Fruit fly (Drosophila melanogaster) whole organism, wandering third instar larva: ENCODE results near the gene GCC185.

Source experiments
- Abd-B ChIP-seq: fragments of >200 bp; optimal IDR thresholded peaks from 2 replicates; lab custom pipeline; 2017; ENCODE audit warnings: missing biosample characterization, missing genetic modification characterization
- CG32264 ChIP-seq: fragments of 200-800 bp; sonication (Bioruptor generic); optimal IDR thresholded peaks from 2 replicates; lab custom pipeline; 2016; ENCODE audit warnings: missing biosample characterization, missing genetic modification characterization
- CG9705 ChIP-seq: fragments of 200-800 bp; sonication (Bioruptor generic); optimal IDR thresholded peaks from 2 replicates; lab custom pipeline; 2018; ENCODE audit warnings: missing biosample characterization, mild to moderate bottlenecking, missing genetic modification characterization
- CrebA ChIP-seq: fragments of 200-800 bp; sonication (Bioruptor generic); optimal IDR thresholded peaks from 2 replicates; lab custom pipeline; 2016; ENCODE audit warnings: missing biosample characterization, mild to moderate bottlenecking, missing genetic modification characterization, borderline replicate concordance
- Dfd ChIP-seq: fragments of >200 bp; optimal IDR thresholded peaks from 2 replicates; lab custom pipeline; 2017; ENCODE audit warnings: missing biosample characterization, missing genetic modification characterization
- Dif ChIP-seq: fragments of 200-275, 200-300 bp; sonication (Bioruptor generic); optimal IDR thresholded peaks from 2 replicates; lab custom pipeline; 2018; ENCODE audit warnings: missing biosample characterization, missing genetic modification characterization; ENCODE audit not compliant: partially characterized antibody
- HLH106 ChIP-seq: fragments of 200-800 bp; optimal IDR thresholded peaks from 3 replicates; lab custom pipeline; 2019; ENCODE audit warnings: missing biosample characterization, mild to moderate bottlenecking, missing genetic modification characterization, moderate library complexity
- Hr78 ChIP-seq: fragments of >200 bp; optimal IDR thresholded peaks from 2 replicates; lab custom pipeline; 2017; ENCODE audit warnings: missing biosample characterization, missing genetic modification characterization
- Hr83 ChIP-seq: fragments of 200-300 bp; sonication (Bioruptor generic); optimal IDR thresholded peaks from 2 replicates; lab custom pipeline; 2016; ENCODE audit warnings: missing biosample characterization, mild to moderate bottlenecking, missing genetic modification characterization, moderate library complexity; ENCODE audit not compliant: poor library complexity, severe bottlenecking
- Jra ChIP-seq: sonication (Bioruptor generic); optimal IDR thresholded peaks from 2 replicates; lab custom pipeline; 2016; ENCODE audit warnings: missing biosample characterization, missing genetic modification characterization
- Myc ChIP-seq: fragments of >200 bp; optimal IDR thresholded peaks from 2 replicates; lab custom pipeline; 2017
- OdsH ChIP-seq: fragments of 200-800 bp; sonication (Bioruptor generic); optimal IDR thresholded peaks from 2 replicates; lab custom pipeline; 2016; ENCODE audit warnings: missing biosample characterization, mild to moderate bottlenecking, missing genetic modification characterization
- Rel ChIP-seq, 2 experiments: fragments of 200-800 bp; sonication (Bioruptor generic) in 1 of 2; optimal IDR thresholded peaks; 2 replicates in 1 of 2; 3 replicates in 1 of 2; lab custom pipeline; 2016 to 2019; ENCODE audit warnings: mild to moderate bottlenecking in 2 of 2, missing biosample characterization in 2 of 2, missing genetic modification characterization in 2 of 2, moderate library complexity in 1 of 2
- Sp1 ChIP-seq: fragments of 200-800 bp; sonication (Bioruptor generic); optimal IDR thresholded peaks from 3 replicates; lab custom pipeline; 2019; ENCODE audit warnings: missing biosample characterization, mild to moderate bottlenecking, missing genetic modification characterization, moderate library complexity
- Vsx2 ChIP-seq: fragments of 200-300, 225-300 bp; sonication (Bioruptor generic); optimal IDR thresholded peaks from 2 replicates; lab custom pipeline; 2018; ENCODE audit warnings: missing biosample characterization, missing genetic modification characterization; ENCODE audit not compliant: partially characterized antibody
- br ChIP-seq: fragments of 200-800 bp; sonication (Bioruptor generic); optimal IDR thresholded peaks from 2 replicates; lab custom pipeline; 2016; ENCODE audit warnings: missing biosample characterization, missing genetic modification characterization
- dmrt93B ChIP-seq: fragments of 200-800 bp; sonication (Bioruptor generic); optimal IDR thresholded peaks from 2 replicates; lab custom pipeline; 2018; ENCODE audit warnings: missing biosample characterization, mild to moderate bottlenecking, missing genetic modification characterization
- dsf ChIP-seq: sonication (Bioruptor generic); optimal IDR thresholded peaks from 2 replicates; lab custom pipeline; 2016; ENCODE audit warnings: missing biosample characterization, missing genetic modification characterization, borderline replicate concordance
- foxo ChIP-seq, 2 experiments: fragments of 200-800 bp; sonication (Bioruptor generic); optimal IDR thresholded peaks; 2 replicates in 1 of 2; 3 replicates in 1 of 2; lab custom pipeline; 2016 to 2017; ENCODE audit warnings: missing biosample characterization in 2 of 2, missing genetic modification characterization in 2 of 2
- fru ChIP-seq: fragments of 200-800 bp; sonication (Bioruptor generic); optimal IDR thresholded peaks from 3 replicates; lab custom pipeline; 2016; ENCODE audit warnings: missing biosample characterization, mild to moderate bottlenecking, missing genetic modification characterization
- h ChIP-seq: fragments of 200-800 bp; sonication (Bioruptor generic); optimal IDR thresholded peaks from 3 replicates; lab custom pipeline; 2016; ENCODE audit warnings: missing biosample characterization, mild to moderate bottlenecking, missing genetic modification characterization
- pan ChIP-seq: fragments of >200 bp; optimal IDR thresholded peaks from 2 replicates; lab custom pipeline; 2017
- psq ChIP-seq: fragments of 200-800 bp; sonication (Bioruptor generic); optimal IDR thresholded peaks from 3 replicates; lab custom pipeline; 2017; ENCODE audit warnings: missing biosample characterization, mild to moderate bottlenecking, missing genetic modification characterization, moderate library complexity
- rgr ChIP-seq: fragments of 200-800 bp; sonication (Bioruptor generic); optimal IDR thresholded peaks from 3 replicates; lab custom pipeline; 2016; ENCODE audit warnings: missing biosample characterization, mild to moderate bottlenecking, missing genetic modification characterization
- sage ChIP-seq: fragments of 200-800 bp; sonication (Bioruptor generic); optimal IDR thresholded peaks from 2 replicates; lab custom pipeline; 2016; ENCODE audit warnings: missing biosample characterization, mild to moderate bottlenecking, missing genetic modification characterization
- sv ChIP-seq: fragments of 200-800 bp; sonication (Bioruptor generic); optimal IDR thresholded peaks from 3 replicates; lab custom pipeline; 2016; ENCODE audit warnings: missing biosample characterization, missing genetic modification characterization
- tai ChIP-seq: sonication (Bioruptor generic); optimal IDR thresholded peaks from 2 replicates; lab custom pipeline; 2016; ENCODE audit warnings: missing biosample characterization, missing genetic modification characterization
- woc ChIP-seq: sonication (Bioruptor generic); optimal IDR thresholded peaks from 2 replicates; lab custom pipeline; 2016; ENCODE audit warnings: missing biosample characterization, mild to moderate bottlenecking, missing genetic modification characterization

Gene GCC185

DNA sequence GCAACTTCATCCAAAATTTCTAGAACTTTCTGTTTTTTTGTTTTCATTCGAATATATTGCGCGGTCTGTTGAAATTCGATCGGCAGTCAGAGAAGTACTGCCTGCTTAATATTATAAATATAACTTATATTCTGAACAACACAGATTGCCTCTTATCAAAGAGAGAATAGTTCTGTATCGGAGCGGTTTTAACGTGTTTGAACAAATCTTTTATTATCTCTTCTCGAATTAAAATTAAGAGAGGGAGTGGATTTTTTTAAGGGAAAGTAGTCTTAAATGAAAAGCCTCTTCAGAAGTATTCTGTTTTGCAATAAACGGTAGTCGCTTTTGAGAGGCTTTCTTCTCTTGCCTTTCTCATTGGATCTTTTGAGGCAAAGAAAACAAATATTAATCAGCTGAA lies 28.0 kb upstream of the GCC185 start:
- TF ChIP-seq h: no peak
- peak; percentile 21 for TF ChIP-seq CrebA (GFP tag; lab: Kevin White, UChicago)
- no peak for TF ChIP-seq Vsx2 (GFP tag; lab: Kevin White, UChicago)
- no peak for TF ChIP-seq Sp1 (GFP tag; lab: Kevin White, UChicago)
- no peak for TF ChIP-seq dsf (GFP tag; lab: Kevin White, UChicago)

DNA sequence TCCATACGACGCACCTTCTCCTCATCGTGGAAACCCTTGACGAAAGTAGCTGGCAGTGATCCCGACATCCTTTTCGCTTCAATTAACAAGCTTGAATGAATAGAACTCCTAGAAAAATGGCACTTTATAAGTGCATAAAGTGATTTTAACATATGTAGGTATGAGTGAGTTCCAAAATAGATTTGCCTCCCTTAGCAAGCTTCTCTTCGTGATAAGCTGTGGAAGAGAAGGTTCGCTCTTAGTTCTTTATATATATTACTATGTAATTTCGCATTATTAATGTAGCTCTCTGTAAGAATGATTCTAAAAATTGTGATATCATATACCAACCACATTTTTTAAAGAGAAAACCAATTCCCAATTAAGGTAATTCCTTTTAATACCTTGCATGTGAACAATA lies 26.1 kb upstream of the GCC185 start, which contains the start of gene CG3397:
Gene CG3397, minus strand, starts transcription at position 101 of the 400 bp plus-strand sequence.
- TF ChIP-seq Rel (GFP tag; optimal IDR thresholded peaks at IDR 0.05; lab: Kevin White, UChicago) (no peak), Rel (tag; optimal IDR thresholded peaks at IDR 0.05; lab: Kevin White, UChicago) (no peak), sage (GFP tag; lab: Kevin White, UChicago) (peak; percentile 16), HLH106 (tag; lab: Kevin White, UChicago) (no peak), CG32264 (GFP tag; lab: Kevin White, UChicago) (no peak), Myc (lab: Kevin White, UChicago) (no peak)

DNA sequence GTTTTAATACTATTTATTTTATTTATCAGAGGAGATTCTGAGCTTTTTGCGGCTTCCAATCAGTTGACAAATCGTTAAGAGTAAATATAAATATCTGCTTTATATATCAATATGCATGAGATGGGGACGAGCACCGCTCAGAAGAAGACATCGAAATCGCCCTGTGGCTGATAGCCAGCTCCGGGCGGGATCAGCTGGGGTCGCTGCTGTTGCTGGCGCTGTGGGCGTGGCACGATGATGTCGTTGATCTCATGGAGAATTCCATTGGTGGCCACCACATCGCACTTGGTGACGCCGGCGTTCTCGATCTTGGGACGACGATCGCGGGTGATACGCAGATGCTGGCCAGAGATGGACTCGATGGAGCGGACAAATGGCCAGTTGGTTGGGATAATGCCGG lies 25.7 kb upstream of the GCC185 start:
- TF ChIP-seq woc: no peak
- no peak for TF ChIP-seq br (GFP tag; lab: Kevin White, UChicago)
- TF ChIP-seq dmrt93B (GFP tag; lab: Kevin White, UChicago): no peak
- no peak for TF ChIP-seq psq (GFP tag; lab: Kevin White, UChicago)
- no peak for TF ChIP-seq Rel (GFP tag; optimal IDR thresholded peaks at IDR 0.05; lab: Kevin White, UChicago)
- TF ChIP-seq Rel (tag; optimal IDR thresholded peaks at IDR 0.05; lab: Kevin White, UChicago): no peak
- no peak for TF ChIP-seq h
- peak; percentile 48 for TF ChIP-seq Dif (GFP tag; lab: Kevin White, UChicago)
- TF ChIP-seq CG32264 (GFP tag; lab: Kevin White, UChicago): no peak
- no peak for TF ChIP-seq pan (lab: Kevin White, UChicago)

DNA sequence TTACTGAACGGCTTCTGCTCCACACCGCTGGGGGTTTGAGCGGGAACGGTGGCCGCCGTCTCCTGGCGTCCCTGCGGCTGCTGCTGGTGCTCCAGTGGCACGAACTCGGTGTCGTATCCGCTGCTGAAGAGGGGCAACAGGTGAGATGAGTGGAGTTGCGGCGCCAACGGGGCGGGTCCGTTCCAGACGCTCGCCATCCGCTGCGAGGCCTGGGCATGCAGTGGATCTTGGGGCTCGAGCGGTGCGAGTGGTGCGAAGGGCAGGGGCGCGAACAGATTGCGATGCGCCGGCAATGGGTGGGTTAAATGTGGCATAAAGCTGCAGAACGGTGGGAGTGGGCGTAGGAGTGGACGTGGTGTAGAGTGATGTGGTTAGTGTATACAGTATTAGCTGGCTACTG lies 21.4 kb upstream of the GCC185 start:
- no peak for TF ChIP-seq Hr78 (GFP tag; lab: Kevin White, UChicago)
- TF ChIP-seq CG9705 (GFP tag; lab: Kevin White, UChicago): no peak
- no peak for TF ChIP-seq Rel (GFP tag; optimal IDR thresholded peaks at IDR 0.05; lab: Kevin White, UChicago)
- no peak for TF ChIP-seq Rel (tag; optimal IDR thresholded peaks at IDR 0.05; lab: Kevin White, UChicago)
- TF ChIP-seq Hr83 (GFP tag; lab: Kevin White, UChicago): no peak
- no peak for TF ChIP-seq tai (GFP tag; lab: Kevin White, UChicago)

DNA sequence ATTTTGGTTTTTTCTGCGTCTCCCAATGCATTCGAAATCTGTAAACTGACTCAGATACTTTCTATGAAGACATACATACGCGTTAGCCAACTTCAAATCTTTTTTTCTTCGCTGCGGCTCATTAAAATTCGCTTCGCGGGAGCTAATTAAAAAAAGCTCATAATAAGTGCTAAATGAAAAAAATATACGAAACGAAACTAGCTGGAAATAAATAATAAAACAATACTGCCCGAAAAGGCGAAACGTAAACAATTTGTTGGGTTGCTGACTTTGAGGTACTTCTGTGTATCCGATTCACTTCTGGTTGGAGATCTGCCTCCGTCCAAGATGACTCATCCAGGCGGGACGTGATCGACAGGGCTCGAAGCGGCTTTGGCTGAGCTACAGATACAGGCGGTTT lies 20.6 kb upstream of the GCC185 start:
- no peak for TF ChIP-seq Dif (GFP tag; lab: Kevin White, UChicago)
- TF ChIP-seq CrebA (GFP tag; lab: Kevin White, UChicago): no peak
- no peak for TF ChIP-seq Dfd (GFP tag; lab: Kevin White, UChicago)
- TF ChIP-seq tai (GFP tag; lab: Kevin White, UChicago): no peak
- TF ChIP-seq foxo (GFP tag; optimal IDR thresholded peaks at IDR 0.05; lab: Kevin White, UChicago): no peak
- no peak for TF ChIP-seq fru
- TF ChIP-seq psq (GFP tag; lab: Kevin White, UChicago): no peak
- no peak for TF ChIP-seq pan (lab: Kevin White, UChicago)

DNA sequence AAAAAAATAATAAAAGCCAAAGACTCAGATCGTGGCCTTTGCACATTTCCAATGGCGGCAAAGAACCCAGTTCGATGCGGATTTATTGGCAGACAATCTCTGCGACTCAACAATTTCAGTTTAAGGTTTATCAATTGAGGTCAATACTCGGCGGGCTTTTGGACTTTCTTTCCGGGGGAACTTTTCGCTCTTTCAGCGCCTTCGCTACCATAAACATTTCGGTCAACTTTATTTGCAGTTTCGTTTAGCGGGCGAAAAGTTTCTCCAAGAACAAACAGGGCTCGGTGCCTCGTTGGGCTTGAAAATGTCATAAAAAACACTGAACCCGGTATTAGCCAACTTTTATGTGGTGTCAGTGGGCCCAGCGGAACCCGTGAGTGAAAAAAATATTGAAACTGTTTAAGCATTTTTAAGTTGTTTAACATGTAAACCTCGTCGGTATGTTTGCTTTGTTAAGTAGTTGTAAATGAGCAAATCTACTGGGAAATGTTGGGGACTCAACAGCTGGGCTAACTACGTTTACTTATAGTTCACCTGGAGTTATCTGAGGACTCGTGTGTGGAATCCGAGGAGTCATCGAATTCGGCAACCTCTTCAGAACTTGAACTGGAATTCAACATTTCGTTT lies 18.9 kb upstream of the GCC185 start:
- TF ChIP-seq Myc (lab: Kevin White, UChicago): no peak
- no peak for TF ChIP-seq Rel (GFP tag; optimal IDR thresholded peaks at IDR 0.05; lab: Kevin White, UChicago)
- TF ChIP-seq Rel (tag; optimal IDR thresholded peaks at IDR 0.05; lab: Kevin White, UChicago): peak; percentile 59
- no peak for TF ChIP-seq Abd-B

DNA sequence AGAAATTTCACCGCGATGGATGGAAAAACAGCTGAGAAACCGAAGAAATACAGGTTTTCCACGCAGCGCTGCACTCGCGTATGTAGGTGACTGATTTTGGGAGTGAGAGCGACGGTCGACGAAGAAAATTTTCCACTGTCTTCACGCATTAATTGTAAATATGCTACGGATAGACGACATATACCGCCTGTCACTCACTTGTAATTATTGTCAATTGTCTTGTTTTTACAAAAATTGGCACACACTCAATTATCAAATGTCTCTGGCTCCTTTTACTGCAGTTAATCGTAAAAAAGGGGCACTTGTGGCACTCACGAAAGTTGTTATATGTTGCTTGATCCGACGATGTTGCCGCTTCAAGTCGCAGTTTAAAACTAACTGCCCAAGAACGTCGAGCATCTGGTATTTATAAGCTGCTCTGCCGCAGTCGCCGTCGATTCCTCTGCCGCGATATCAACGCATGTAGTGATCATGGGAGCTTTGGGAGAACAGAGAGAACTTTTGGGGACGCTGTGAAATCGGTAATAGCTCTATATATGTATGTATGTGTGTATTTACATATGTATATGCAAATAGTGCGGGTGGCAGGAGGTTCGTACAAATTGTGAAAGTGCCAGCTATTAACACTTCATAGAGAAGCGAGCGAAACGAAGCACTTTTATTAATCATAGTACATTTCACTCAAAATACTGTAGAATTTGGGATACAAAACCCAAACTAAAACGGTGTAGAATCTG lies 17.5 kb upstream of the GCC185 start, which contains the start of gene mfas:
Gene mfas, minus strand, starts transcription at position 382 of the 737 bp plus-strand sequence.
- peak; percentile 18 for TF ChIP-seq tai (GFP tag; lab: Kevin White, UChicago)
- TF ChIP-seq fru: peak; percentile 58
- peak; percentile 49 for TF ChIP-seq Hr83 (GFP tag; lab: Kevin White, UChicago)
- peak; percentile 4 for TF ChIP-seq h
- peak; percentile 14 for TF ChIP-seq Jra (GFP tag; lab: Kevin White, UChicago)
- TF ChIP-seq Dif (GFP tag; lab: Kevin White, UChicago): no peak
- no peak for TF ChIP-seq Hr78 (GFP tag; lab: Kevin White, UChicago)
- no peak for TF ChIP-seq OdsH (GFP tag; lab: Kevin White, UChicago)
- peak; percentile 22 for TF ChIP-seq rgr
- no peak for TF ChIP-seq sv
- TF ChIP-seq br (GFP tag; lab: Kevin White, UChicago): peak; percentile 6
